Fruit fly (Drosophila melanogaster) whole organism: Measurements from ENCODE around the gene CG31373.

Experiments
- CG8478 ChIP-seq: fragments of >200 bp; optimal IDR thresholded peaks from 2 replicates; lab custom pipeline; 2018; ENCODE audit warnings: inconsistent platforms
- Dll ChIP-seq: fragments of >200 bp; optimal IDR thresholded peaks from 2 replicates; lab custom pipeline; 2017
- psq ChIP-seq: fragments of >200 bp; optimal IDR thresholded peaks from 2 replicates; lab custom pipeline; 2017
- usp ChIP-seq: fragments of >200 bp; optimal IDR thresholded peaks from 2 replicates; lab custom pipeline; 2017; ENCODE audit warnings: missing biosample characterization, missing genetic modification characterization, mixed read lengths

DNA sequence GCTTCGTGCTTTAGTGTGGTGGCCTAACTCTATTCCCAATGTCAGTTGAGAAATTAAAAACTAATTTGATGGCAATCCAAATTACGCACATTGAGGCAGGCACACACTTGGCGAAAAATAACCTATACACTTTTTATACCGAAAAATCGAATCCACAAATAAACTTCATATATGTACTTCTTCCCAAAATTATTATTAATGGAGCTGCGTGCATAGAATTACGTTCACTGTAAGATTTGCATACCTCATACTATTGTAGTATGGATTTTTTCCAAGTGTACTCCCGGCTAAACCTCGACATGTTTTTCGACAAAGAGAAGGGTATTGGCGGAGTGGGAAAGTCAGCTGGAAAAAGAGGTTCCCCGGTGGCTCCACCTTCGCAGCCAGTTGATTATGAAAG lies 24.9 kb downstream of the CG31373 start:
- TF ChIP-seq CG8478 (lab: Kevin White, UChicago) (no peak), Dll (no peak), usp (GFP tag; lab: Kevin White, UChicago) (no peak), psq (no peak)
